Fruit fly (Drosophila melanogaster) whole organism, embryonic: ENCODE results near the gene sdt.

ENCODE experiments used
- Atf6 ChIP-seq: fragments of 200-800 bp; sonication (Bioruptor generic); IDR thresholded peaks from 2 replicates; pipeline ENCODE4 v1.3.6; 2022; ENCODE audit warnings: missing biosample characterization, missing genetic modification characterization
- C15 ChIP-seq: fragments of 200-800 bp; sonication (Bioruptor generic); IDR thresholded peaks from 3 replicates; pipeline ENCODE4 v1.3.6; 2022; ENCODE audit warnings: missing biosample characterization, missing genetic modification characterization
- CG10267 ChIP-seq: fragments of 200-800 bp; sonication (Bioruptor generic); optimal IDR thresholded peaks from 2 replicates; lab custom pipeline; 2018; ENCODE audit warnings: missing biosample characterization, mild to moderate bottlenecking, missing genetic modification characterization, moderate library complexity
- CG10565 ChIP-seq: fragments of 200-800 bp; sonication (Bioruptor generic); optimal IDR thresholded peaks from 3 replicates; lab custom pipeline; 2016; ENCODE audit warnings: missing biosample characterization, mild to moderate bottlenecking, missing genetic modification characterization
- CG11085 ChIP-seq: fragments of 200-800 bp; sonication (Bioruptor generic); IDR thresholded peaks from 2 replicates; pipeline ENCODE4 v1.3.6; 2022; ENCODE audit warnings: missing biosample characterization, missing genetic modification characterization
- CG11456 ChIP-seq: fragments of 200-800 bp; sonication (Bioruptor generic); IDR thresholded peaks from 3 replicates; pipeline ENCODE4 v1.3.6; 2022; ENCODE audit warnings: missing biosample characterization, missing genetic modification characterization
- CG12659 ChIP-seq: fragments of 200-800 bp; sonication (Bioruptor generic); optimal IDR thresholded peaks from 3 replicates; lab custom pipeline; 2017; ENCODE audit warnings: mild to moderate bottlenecking, missing biosample characterization, missing genetic modification reagents, missing genetic modification characterization
- CG15514 ChIP-seq: fragments of 200-800 bp; sonication (Bioruptor generic); optimal IDR thresholded peaks from 3 replicates; lab custom pipeline; 2017; ENCODE audit warnings: missing biosample characterization, missing genetic modification characterization, mild to moderate bottlenecking, moderate library complexity, missing genetic modification reagents
- CG17186 ChIP-seq: fragments of 200-800 bp; sonication (Bioruptor generic); optimal IDR thresholded peaks from 3 replicates; lab custom pipeline; 2017; ENCODE audit warnings: missing biosample characterization, missing genetic modification reagents, missing genetic modification characterization
- CG18619 ChIP-seq: fragments of 200-800 bp; sonication (Bioruptor generic); optimal IDR thresholded peaks from 3 replicates; lab custom pipeline; 2017; ENCODE audit warnings: missing biosample characterization, mild to moderate bottlenecking, missing genetic modification characterization
- CG18764 ChIP-seq: fragments of 200-800 bp; sonication (Bioruptor generic); optimal IDR thresholded peaks from 3 replicates; lab custom pipeline; 2016; ENCODE audit warnings: missing biosample characterization, missing genetic modification characterization
- CG2199 ChIP-seq: fragments of 200-800 bp; sonication (Bioruptor generic); IDR thresholded peaks from 3 replicates; pipeline ENCODE4 v1.3.6; 2022; ENCODE audit warnings: missing biosample characterization, missing genetic modification characterization
- CG3163 ChIP-seq: fragments of 200-800 bp; sonication (Bioruptor generic); optimal IDR thresholded peaks from 3 replicates; lab custom pipeline; 2016; ENCODE audit warnings: missing biosample characterization, missing genetic modification characterization
- CG32772 ChIP-seq: fragments of 200-800 bp; sonication (Bioruptor generic); IDR thresholded peaks from 2 replicates; pipeline ENCODE4 v1.3.6; 2022; ENCODE audit warnings: missing biosample characterization, missing genetic modification characterization
- CG3847 ChIP-seq: fragments of 200-800 bp; sonication (Bioruptor generic); IDR thresholded peaks from 2 replicates; pipeline ENCODE4 v1.3.6; 2022; ENCODE audit warnings: missing biosample characterization, missing genetic modification characterization
- CG4707 ChIP-seq: fragments of 200-800 bp; sonication (Bioruptor generic); optimal IDR thresholded peaks from 2 replicates; lab custom pipeline; 2018; ENCODE audit warnings: missing biosample characterization, mild to moderate bottlenecking, missing genetic modification characterization, moderate library complexity
- CG4854 ChIP-seq: fragments of 200-800 bp; sonication (Bioruptor generic); optimal IDR thresholded peaks from 2 replicates; lab custom pipeline; 2016; ENCODE audit warnings: missing biosample characterization, missing genetic modification characterization, inconsistent platforms
- CG7963 ChIP-seq: fragments of 200-800 bp; sonication (Bioruptor generic); IDR thresholded peaks from 3 replicates; pipeline ENCODE4 v1.3.6; 2022; ENCODE audit warnings: missing biosample characterization, missing genetic modification characterization; ENCODE audit not compliant: partially characterized antibody
- CG8944 ChIP-seq: fragments of 200-800 bp; sonication (Bioruptor generic); optimal IDR thresholded peaks from 3 replicates; lab custom pipeline; 2016; ENCODE audit warnings: missing biosample characterization, missing genetic modification characterization
- CTCF ChIP-seq: fragments of 200-800 bp; sonication (Bioruptor generic); optimal IDR thresholded peaks from 2 replicates; lab custom pipeline; 2017; ENCODE audit warnings: missing biosample characterization, mild to moderate bottlenecking, missing genetic modification characterization, moderate library complexity
- CoRest ChIP-seq: fragments of 200-800 bp; sonication (Bioruptor generic); optimal IDR thresholded peaks from 3 replicates; lab custom pipeline; 2018; ENCODE audit warnings: missing biosample characterization, mild to moderate bottlenecking, missing genetic modification characterization, moderate library complexity
- CrebB ChIP-seq: fragments of 200-800 bp; sonication (Bioruptor generic); optimal IDR thresholded peaks from 3 replicates; lab custom pipeline; 2018; ENCODE audit warnings: missing biosample characterization, mild to moderate bottlenecking, missing genetic modification characterization
- D19B ChIP-seq: fragments of 200-800 bp; sonication (Bioruptor generic); optimal IDR thresholded peaks from 2 replicates; lab custom pipeline; 2017; ENCODE audit warnings: missing biosample characterization, mild to moderate bottlenecking, missing genetic modification characterization
- Dp ChIP-seq: fragments of 200-800 bp; sonication (Bioruptor generic); optimal IDR thresholded peaks from 2 replicates; lab custom pipeline; 2018; ENCODE audit warnings: missing biosample characterization, mild to moderate bottlenecking, missing genetic modification characterization, moderate library complexity
- Drgx ChIP-seq: fragments of 200-800 bp; sonication (Bioruptor generic); IDR thresholded peaks from 2 replicates; pipeline ENCODE4 v1.3.6; 2022; ENCODE audit warnings: missing biosample characterization, missing genetic modification characterization
- E2f2 ChIP-seq: fragments of 200-800 bp; sonication (Bioruptor generic); IDR thresholded peaks from 2 replicates; pipeline ENCODE4 v1.3.6; 2022; ENCODE audit warnings: missing biosample characterization, missing genetic modification characterization
- GATAe ChIP-seq: fragments of 200-800 bp; sonication (Bioruptor generic); conservative IDR thresholded peaks from 2 replicates; pipeline ENCODE4 v1.3.6; 2022; ENCODE audit warnings: missing biosample characterization, missing genetic modification characterization
- HmgZ ChIP-seq: fragments of 200-800 bp; sonication (Bioruptor generic); optimal IDR thresholded peaks from 2 replicates; lab custom pipeline; 2018; ENCODE audit warnings: missing biosample characterization, mild to moderate bottlenecking, missing genetic modification characterization
- Lhr ChIP-seq: fragments of 200-800 bp; sonication (Bioruptor generic); optimal IDR thresholded peaks from 3 replicates; lab custom pipeline; 2017; ENCODE audit warnings: mild to moderate bottlenecking, missing biosample characterization, missing genetic modification reagents, missing genetic modification characterization
- MBD-R2 ChIP-seq: fragments of 200-800 bp; sonication (Bioruptor generic); IDR thresholded peaks from 2 replicates; pipeline ENCODE4 v1.3.6; 2022; ENCODE audit warnings: missing biosample characterization, missing genetic modification characterization
- Med ChIP-seq: fragments of 200-800 bp; sonication (Bioruptor generic); peaks from one replicate; lab custom pipeline; 2016; ENCODE audit warnings: missing biosample characterization, missing genetic modification characterization, mild to moderate bottlenecking, inconsistent platforms, moderate library complexity
- Myb ChIP-seq: fragments of 200-800 bp; sonication (Bioruptor generic); optimal IDR thresholded peaks from 2 replicates; lab custom pipeline; 2016; ENCODE audit warnings: missing biosample characterization, missing genetic modification characterization
- Rfx ChIP-seq: fragments of 200-800 bp; sonication (Bioruptor generic); IDR thresholded peaks from 2 replicates; pipeline ENCODE4 v1.3.6; 2022; ENCODE audit warnings: missing biosample characterization, missing genetic modification characterization
- Trl ChIP-seq, 3 experiments: fragments of >200 bp in 2 of 3; fragments of 200-800 bp in 1 of 3; sonication (Bioruptor generic) in 1 of 3; optimal IDR thresholded peaks; 2 replicates in 1 of 3; 3 replicates in 2 of 3; lab custom pipeline; 2016 to 2017; ENCODE audit warnings: missing biosample characterization in 1 of 3, missing genetic modification characterization in 1 of 3
- cg ChIP-seq: fragments of 200-800 bp; sonication (Bioruptor generic); optimal IDR thresholded peaks from 3 replicates; lab custom pipeline; 2019; ENCODE audit warnings: missing biosample characterization, mild to moderate bottlenecking, missing genetic modification characterization, moderate library complexity
- ci ChIP-seq: fragments of 200-800 bp; sonication (Bioruptor generic); IDR thresholded peaks from 3 replicates; pipeline ENCODE4 v1.3.6; 2022; ENCODE audit warnings: missing biosample characterization, missing genetic modification characterization
- croc ChIP-seq: fragments of 200-800 bp; sonication (Bioruptor generic); conservative IDR thresholded peaks from 3 replicates; pipeline ENCODE4 v1.3.6; 2022; ENCODE audit warnings: missing biosample characterization, missing genetic modification characterization
- crol ChIP-seq: fragments of 200-800 bp; sonication (Bioruptor generic); IDR thresholded peaks from 2 replicates; pipeline ENCODE4 v1.3.6; 2022; ENCODE audit warnings: missing biosample characterization, missing genetic modification characterization
- crp ChIP-seq, 2 experiments: fragments of 200-800 bp; sonication (Bioruptor generic); optimal IDR thresholded peaks; 2 replicates in 1 of 2; 3 replicates in 1 of 2; lab custom pipeline; 2017; ENCODE audit warnings: missing biosample characterization in 2 of 2, missing genetic modification characterization in 2 of 2, mild to moderate bottlenecking in 1 of 2, moderate library complexity in 1 of 2
- fd96Cb ChIP-seq: fragments of 200-800 bp; sonication (Bioruptor generic); optimal IDR thresholded peaks from 2 replicates; lab custom pipeline; 2018; ENCODE audit warnings: missing biosample characterization, mild to moderate bottlenecking, missing genetic modification characterization, moderate library complexity
- grn ChIP-seq: fragments of 200-800 bp; sonication (Bioruptor generic); optimal IDR thresholded peaks from 3 replicates; lab custom pipeline; 2017; ENCODE audit warnings: missing biosample characterization, missing genetic modification characterization
- luna ChIP-seq: fragments of 200-800 bp; sonication (Bioruptor generic); optimal IDR thresholded peaks from 2 replicates; lab custom pipeline; 2016; ENCODE audit warnings: missing biosample characterization, missing genetic modification characterization
- nom ChIP-seq: fragments of 200-800 bp; sonication (Bioruptor generic); optimal IDR thresholded peaks from 2 replicates; lab custom pipeline; 2017; ENCODE audit warnings: missing biosample characterization, missing genetic modification characterization, mild to moderate bottlenecking, moderate library complexity, missing genetic modification reagents
- pan ChIP-seq, 4 experiments: fragments of >200 bp in 3 of 4; fragments of 200-800 bp in 1 of 4; sonication (Bioruptor generic) in 1 of 4; optimal IDR thresholded peaks in 3 of 4; IDR thresholded peaks in 1 of 4; 2 replicates each; pipeline versions ENCODE4 v1.3.6 to Lab custom; 2017 to 2022; ENCODE audit warnings: missing biosample characterization in 2 of 4, missing genetic modification characterization in 2 of 4, mixed read lengths in 1 of 4
- pzg ChIP-seq: fragments of 200-800 bp; sonication (Bioruptor generic); optimal IDR thresholded peaks from 3 replicates; lab custom pipeline; 2018; ENCODE audit warnings: missing biosample characterization, mild to moderate bottlenecking, missing genetic modification characterization, moderate library complexity
- sc ChIP-seq, 3 experiments: fragments of >200 bp in 2 of 3; fragments of 200-800 bp in 1 of 3; sonication (Bioruptor generic) in 1 of 3; optimal IDR thresholded peaks; 2 replicates in 2 of 3; 3 replicates in 1 of 3; lab custom pipeline; 2017; ENCODE audit warnings: mild to moderate bottlenecking in 1 of 3, missing biosample characterization in 1 of 3, missing genetic modification characterization in 1 of 3, missing genetic modification reagents in 1 of 3
- sob ChIP-seq: fragments of 200-800 bp; sonication (Bioruptor generic); IDR thresholded peaks from 2 replicates; pipeline ENCODE4 v1.3.6; 2022; ENCODE audit warnings: missing biosample characterization, missing genetic modification characterization
- vfl ChIP-seq: fragments of 200-800 bp; sonication (Bioruptor generic); optimal IDR thresholded peaks from 2 replicates; lab custom pipeline; 2016; ENCODE audit warnings: missing biosample characterization, missing genetic modification characterization

The sdt gene

dm6 chrX:8152077-8152476 is 26.3 kb upstream of the sdt start, which contains the start of gene Gbeta5 (continued):
- TF ChIP-seq CG18619 (no peak), CG4854 (GFP tag; lab: Kevin White, UChicago) (no peak)

- TF ChIP-seq Drgx (no peak), MBD-R2 (GFP tag; lab: Robert Waterston, UW) (peak; percentile 96), pzg (peak; percentile 49), Rfx (GFP tag; lab: Robert Waterston, UW) (no peak; the same call in 1 of the 2 replicates), Atf6 (GFP tag; lab: Robert Waterston, UW) (no peak), CG18764 (GFP tag; lab: Kevin White, UChicago) (no peak), CG12659 (GFP tag; lab: Kevin White, UChicago) (no peak), CG11456 (no peak), crol (GFP tag; lab: Robert Waterston, UW) (peak; percentile 83), Lhr (GFP tag; lab: Kevin White, UChicago) (no peak), CG7963 (GFP tag; lab: Robert Waterston, UW) (no peak), Med (peak; percentile 78), ci (GFP tag; lab: Robert Waterston, UW) (0 out of 3 replicates have a peak, but pooled peaks have one; percentile 26), nom (GFP tag; lab: Kevin White, UChicago) (no peak), CG2199 (GFP tag; lab: Robert Waterston, UW) (no peak), C15 (GFP tag; lab: Robert Waterston, UW) (no peak), Trl (optimal IDR thresholded peaks at IDR 0.05; lab: Kevin White, UChicago) (no peak), Trl (GFP tag; optimal IDR thresholded peaks at IDR 0.05; lab: Kevin White, UChicago) (no peak), CrebB (tag; lab: Kevin White, UChicago) (no peak), grn (GFP tag; lab: Kevin White, UChicago) (no peak), CG32772 (GFP tag; lab: Robert Waterston, UW) (no peak), cg (GFP tag; lab: Kevin White, UChicago) (peak; percentile 6), HmgZ (peak; percentile 12), CoRest (peak; percentile 8), CG10267 (tag; lab: Kevin White, UChicago) (peak; percentile 84), pan (optimal IDR thresholded peaks at IDR 0.05; lab: Kevin White, UChicago) (no peak), pan (GFP tag; optimal IDR thresholded peaks at IDR 0.05 in 1 of 2, IDR thresholded peaks at IDR 0.05 in 1 of 2) (no peak), luna (GFP tag; lab: Kevin White, UChicago) (no peak), CTCF (GFP tag; lab: Kevin White, UChicago) (peak; percentile 23), sob (GFP tag; lab: Robert Waterston, UW) (0 out of 2 replicates have a peak, but pooled peaks have one; percentile 16), Dp (peak; percentile 83), CG11085 (no peak), vfl (no peak), CG17186 (no peak), CG8944 (no peak), CG10565 (GFP tag; lab: Kevin White, UChicago) (no peak), CG3163 (no peak), sc (optimal IDR thresholded peaks at IDR 0.05; lab: Kevin White, UChicago) (no peak), sc (GFP tag; optimal IDR thresholded peaks at IDR 0.05; lab: Kevin White, UChicago) (no peak), crp (GFP tag; optimal IDR thresholded peaks at IDR 0.05; lab: Kevin White, UChicago) (peak; percentile 23 to 87), GATAe (GFP tag; lab: Robert Waterston, UW) (no peak), CG4707 (GFP tag; lab: Kevin White, UChicago) (no peak), E2f2 (GFP tag; lab: Robert Waterston, UW) (peak; percentile 89), Myb (GFP tag; lab: Kevin White, UChicago) (peak; percentile 33), CG3847 (peak; percentile 28; the same call in 1 of the 2 replicates), D19B (GFP tag; lab: Kevin White, UChicago) (no peak), croc (GFP tag; lab: Robert Waterston, UW) (no peak), CG15514 (GFP tag; lab: Kevin White, UChicago) (peak; percentile 72), fd96Cb (tag; lab: Kevin White, UChicago) (no peak)
Measured at dm6 chrX:8152718-8153117, 25.6 kb upstream of the sdt start, which contains the start of gene CG18262. TSS of gene CG18262 (plus strand) at chrX:8152948.
